Worm (Caenorhabditis elegans) whole organism, late embryonic: ENCODE results near the gene F58F12.12.

Experiments
- K02D7.2 ChIP-seq: sonication (generic microtip); optimal IDR thresholded peaks from 2 replicates; lab custom pipeline; 2017; ENCODE audit warnings: mild to moderate bottlenecking, missing genetic modification characterization, missing compliant biosample characterization
- ama-1 ChIP-seq: fragments of 150-350 bp; optimal IDR thresholded peaks from 2 replicates; lab custom pipeline; 2014
- ceh-48 ChIP-seq: sonication (generic microtip); optimal IDR thresholded peaks from 2 replicates; lab custom pipeline; 2016; ENCODE audit warnings: missing genetic modification characterization, inconsistent platforms, missing compliant biosample characterization
- fkh-6 ChIP-seq: sonication (generic microtip); optimal IDR thresholded peaks from 2 replicates; lab custom pipeline; 2016; ENCODE audit warnings: missing genetic modification characterization, missing compliant biosample characterization
- lin-11 ChIP-seq: fragments of 200-800 bp; sonication (Bioruptor generic); optimal IDR thresholded peaks from 2 replicates; lab custom pipeline; 2018; ENCODE audit warnings: mild to moderate bottlenecking, missing genetic modification characterization, missing compliant biosample characterization
- nhr-11 ChIP-seq: fragments of 150-350 bp; optimal IDR thresholded peaks from 2 replicates; lab custom pipeline; 2014; ENCODE audit warnings: missing biosample characterization, missing genetic modification characterization
- unc-3 ChIP-seq, 2 experiments: fragments of 200-800 bp in 1 of 2; sonication (Bioruptor generic) in 1 of 2; sonication (generic microtip) in 1 of 2; conservative IDR thresholded peaks in 1 of 2; optimal IDR thresholded peaks in 1 of 2; 2 replicates each; pipeline versions ENCODE4 v1.3.6 to Lab custom; 2016 to 2022; ENCODE audit warnings: missing compliant biosample characterization in 2 of 2, missing genetic modification characterization in 2 of 2, missing genetic modification reagents in 1 of 2

DNA sequence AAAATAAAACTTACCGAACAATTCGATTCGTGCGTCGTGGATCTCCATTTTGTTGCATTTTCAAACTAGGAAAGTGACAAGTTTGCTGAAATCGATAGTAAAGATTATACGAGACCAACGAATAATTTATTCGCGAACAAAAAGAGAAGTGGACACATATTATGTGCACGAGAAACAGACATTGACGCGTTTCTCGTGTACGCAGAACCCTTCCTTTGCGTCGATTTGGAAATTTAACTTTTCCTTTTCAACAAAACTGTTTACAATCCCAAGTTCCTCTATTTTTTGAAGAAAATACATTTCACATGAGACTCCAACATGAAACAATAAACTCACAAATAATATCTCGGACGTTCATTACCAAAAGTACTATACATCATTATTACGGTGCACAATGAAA lies 20.1 kb upstream of the F58F12.12 start, which contains the start of gene K10B2.4:
- TF ChIP-seq nhr-11 (tag; lab: Kevin White, UChicago) (no peak), unc-3 (GFP tag; conservative IDR thresholded peaks at IDR 0.05; lab: Robert Waterston, UW) (no peak), unc-3 (tag; optimal IDR thresholded peaks at IDR 0.05; lab: Kevin White, UChicago) (no peak), ama-1 (lab: Kevin White, UChicago) (no peak), fkh-6 (no peak), ceh-48 (tag; lab: Kevin White, UChicago) (no peak), K02D7.2 (tag; lab: Kevin White, UChicago) (no peak), lin-11 (tag; lab: Kevin White, UChicago) (no peak)
